Worm (Caenorhabditis elegans): ENCODE results near the gene str-187.

- no peak for TF ChIP-seq zip-5 (tag; optimal IDR thresholded peaks at IDR 0.05)
- TF ChIP-seq sox-4 (tag; optimal IDR thresholded peaks at IDR 0.05), result no peak
- TF ChIP-seq tbx-7 (tag; optimal IDR thresholded peaks at IDR 0.05), result no peak
- TF ChIP-seq unc-3 (GFP tag; conservative IDR thresholded peaks at IDR 0.05), result no peak
- no peak for TF ChIP-seq unc-3 (tag; optimal IDR thresholded peaks at IDR 0.05)
- no peak for TF ChIP-seq syd-9 (tag; optimal IDR thresholded peaks at IDR 0.05)
- no peak for TF ChIP-seq ceh-19 (GFP tag; optimal IDR thresholded peaks at IDR 0.05)
- TF ChIP-seq ama-1 (optimal IDR thresholded peaks at IDR 0.05), result no peak
- no peak for TF ChIP-seq pha-4 (tag; optimal IDR thresholded peaks at IDR 0.05)
- TF ChIP-seq nhr-11 (tag; optimal IDR thresholded peaks at IDR 0.05), result no peak
- TF ChIP-seq ceh-22 (tag; optimal IDR thresholded peaks at IDR 0.05), result no peak
- no peak for TF ChIP-seq elt-4 (tag; optimal IDR thresholded peaks at IDR 0.05)
- TF ChIP-seq hlh-15 (tag; optimal IDR thresholded peaks at IDR 0.05), result no peak
- no peak for TF ChIP-seq hlh-30 (tag; optimal IDR thresholded peaks at IDR 0.05; ENCODE audit: insufficient read depth)
- TF ChIP-seq lin-11 (tag; optimal IDR thresholded peaks at IDR 0.05), result no peak
Measured at ce11 chrIV:17268069-17268468, 2.7 kb downstream of the str-187 start.
